Worm (Caenorhabditis elegans) whole organism, L3 larva: ENCODE data around the gene pld-1.

ENCODE experiments used
- R02D3.7 ChIP-seq: fragments of 150-350 bp; optimal IDR thresholded peaks from 2 replicates; lab custom pipeline; 2014; ENCODE audit warnings: missing biosample characterization, missing genetic modification characterization
- aly-2 ChIP-seq: fragments of 150-350 bp; optimal IDR thresholded peaks from 2 replicates; lab custom pipeline; 2014; ENCODE audit warnings: missing biosample characterization, missing genetic modification characterization
- egl-5 ChIP-seq: fragments of 150-350 bp; optimal IDR thresholded peaks from 2 replicates; lab custom pipeline; 2017; ENCODE audit warnings: missing biosample characterization, missing genetic modification reagents, missing genetic modification characterization, inconsistent platforms
- hmg-11 ChIP-seq: sonication (generic microtip); optimal IDR thresholded peaks from 2 replicates; lab custom pipeline; 2016; ENCODE audit warnings: missing genetic modification characterization, missing compliant biosample characterization
- lin-15B ChIP-seq: fragments of 150-350 bp; optimal IDR thresholded peaks from 2 replicates; lab custom pipeline; 2014; ENCODE audit warnings: missing biosample characterization, missing genetic modification characterization
- mdl-1 ChIP-seq: fragments of 150-350 bp; optimal IDR thresholded peaks from 2 replicates; lab custom pipeline; 2014; ENCODE audit warnings: missing biosample characterization, missing genetic modification characterization
- nfya-1 ChIP-seq: sonication (generic microtip); optimal IDR thresholded peaks from 2 replicates; lab custom pipeline; 2017; ENCODE audit warnings: missing genetic modification characterization, mild to moderate bottlenecking, missing compliant biosample characterization, antibody characterized with exemption, moderate library complexity; ENCODE audit not compliant: insufficient read depth
- nhr-23 ChIP-seq: fragments of 150-350 bp; optimal IDR thresholded peaks from 2 replicates; lab custom pipeline; 2014; ENCODE audit warnings: missing biosample characterization, missing genetic modification reagents, missing genetic modification characterization
- nhr-25 ChIP-seq: sonication (generic microtip); optimal IDR thresholded peaks from 2 replicates; lab custom pipeline; 2017; ENCODE audit warnings: missing biosample characterization, missing genetic modification characterization
- nhr-28 ChIP-seq: fragments of 150-350 bp; optimal IDR thresholded peaks from 2 replicates; lab custom pipeline; 2014; ENCODE audit warnings: missing biosample characterization, missing genetic modification characterization
- pha-4 ChIP-seq: fragments of 150-350 bp; optimal IDR thresholded peaks from 2 replicates; lab custom pipeline; 2014; ENCODE audit warnings: missing biosample characterization, missing genetic modification reagents, missing genetic modification characterization
- skn-1 ChIP-seq: fragments of 150-350 bp; optimal IDR thresholded peaks from 2 replicates; lab custom pipeline; 2014; ENCODE audit warnings: missing biosample characterization, missing genetic modification characterization
- snpc-4 ChIP-seq: fragments of 150-350 bp; optimal IDR thresholded peaks from 2 replicates; lab custom pipeline; 2014; ENCODE audit warnings: missing biosample characterization, missing genetic modification characterization

ce11 chrII:5130081-5130480, 38.6 kb upstream of the pld-1 start, which contains the start of gene lgc-56:
- TF ChIP-seq lin-15B (tag; lab: Kevin White, UChicago) (no peak), skn-1 (tag; lab: Kevin White, UChicago) (no peak), hmg-11 (no peak), snpc-4 (no peak), nhr-25 (no peak), aly-2 (no peak), egl-5 (no peak), R02D3.7 (tag; lab: Kevin White, UChicago) (no peak), nhr-28 (tag; lab: Kevin White, UChicago) (no peak), nhr-23 (tag; lab: Kevin White, UChicago) (no peak), pha-4 (tag; lab: Kevin White, UChicago) (no peak), mdl-1 (no peak), nfya-1 (tag; lab: Kevin White, UChicago) (no peak)
